Fruit fly (Drosophila melanogaster): ENCODE data around the gene Tbcc.
A peak's percentile ranks its signal among the peaks of the same experiment; 100 is the strongest.

The Tbcc gene

DNA sequence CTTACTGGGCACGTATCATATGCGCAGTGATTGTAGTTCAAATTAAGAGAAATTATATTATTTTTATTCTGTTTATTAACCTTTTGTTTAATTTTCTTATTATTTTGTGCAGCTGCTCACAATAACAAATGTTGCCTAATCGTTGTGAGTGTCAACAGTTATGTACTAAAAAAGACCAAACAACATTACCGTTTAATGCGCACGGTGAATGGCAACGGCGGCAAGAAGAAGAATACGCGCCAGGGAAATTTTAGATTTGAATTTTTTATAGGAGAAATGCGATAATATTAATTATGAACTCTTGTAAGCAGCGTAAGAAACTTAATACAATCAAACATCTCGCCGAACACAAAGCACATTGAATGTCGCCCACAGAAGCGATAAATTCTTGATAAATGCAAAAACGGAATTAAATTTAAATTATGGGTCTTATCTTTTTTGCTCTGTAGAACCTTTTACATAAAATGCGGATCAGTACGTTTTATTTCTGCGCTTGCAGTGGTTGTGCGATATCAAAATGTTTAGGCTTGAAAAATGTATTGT is at the start of gene Tbcc, which contains the start of gene lectin-24Db:
Tbcc (minus strand) TSS at position 163 of the 543 bp plus-strand sequence.
lectin-24Db (plus strand) TSS at position 493 of the 543 bp plus-strand sequence.
- TF ChIP-seq kay (GFP tag; ENCODE audit: borderline replicate concordance) (peak; percentile 92), CG5204 (GFP tag; optimal IDR thresholded peaks at IDR 0.05) (no peak), ovo (GFP tag; optimal IDR thresholded peaks at IDR 0.05) (peak; percentile 60), Mnt (GFP tag; optimal IDR thresholded peaks at IDR 0.05) (peak; percentile 21), Hr96 (GFP tag; optimal IDR thresholded peaks at IDR 0.05) (no peak)

- TF ChIP-seq ovo (GFP tag; optimal IDR thresholded peaks at IDR 0.05) (no peak), Crg-1 (GFP tag; optimal IDR thresholded peaks at IDR 0.05) (no peak), Hr96 (GFP tag; optimal IDR thresholded peaks at IDR 0.05) (no peak), CG12768 (GFP tag; optimal IDR thresholded peaks at IDR 0.05) (no peak), CG14711 (tag; optimal IDR thresholded peaks at IDR 0.05) (no peak), CG7101 (tag; optimal IDR thresholded peaks at IDR 0.05) (no peak), Clk (GFP tag; optimal IDR thresholded peaks at IDR 0.05) (no peak), Mnt (GFP tag; optimal IDR thresholded peaks at IDR 0.05) (no peak), bab1 (GFP tag; optimal IDR thresholded peaks at IDR 0.05) (no peak), toe (GFP tag; optimal IDR thresholded peaks at IDR 0.05) (no peak), kay (GFP tag; ENCODE audit: borderline replicate concordance) (no peak), cic (GFP tag; optimal IDR thresholded peaks at IDR 0.05) (no peak), CG1620 (GFP tag; optimal IDR thresholded peaks at IDR 0.05) (no peak), tj (GFP tag; optimal IDR thresholded peaks at IDR 0.05) (no peak), CG33017 (tag; optimal IDR thresholded peaks at IDR 0.05) (no peak)
Measured at dm6 chr2L:4230562-4230961, 43.0 kb upstream of the Tbcc start.

DNA sequence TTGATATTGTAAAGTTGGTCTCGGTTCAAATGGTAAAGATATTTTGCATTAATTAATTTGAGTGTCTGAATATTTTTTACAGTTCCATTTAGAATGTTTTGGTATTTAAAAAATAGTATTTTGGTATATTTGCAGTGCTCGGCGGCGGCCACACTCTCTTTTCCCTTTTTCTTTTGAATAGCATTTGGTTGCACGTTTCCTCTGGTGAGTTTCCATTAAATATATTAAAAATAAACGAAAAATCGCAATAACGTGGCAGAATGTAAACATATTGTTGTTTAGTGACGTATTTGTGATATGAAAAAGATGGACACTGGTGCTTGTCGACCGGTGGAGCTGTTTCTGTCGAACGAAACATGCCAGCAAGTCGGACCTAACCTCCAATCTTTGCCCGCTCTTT is 40.0 kb upstream of the Tbcc start, which contains the start of gene RpL40:
RpL40 (plus strand) TSS at position 154 of the 400 bp plus-strand sequence.
- peak; percentile 39 for TF ChIP-seq Mnt (GFP tag; optimal IDR thresholded peaks at IDR 0.05)
- peak; percentile 57 for TF ChIP-seq bab1 (GFP tag; optimal IDR thresholded peaks at IDR 0.05)
- no peak for TF ChIP-seq cnc (optimal IDR thresholded peaks at IDR 0.05)
- no peak for TF ChIP-seq CG11617 (GFP tag; optimal IDR thresholded peaks at IDR 0.05)

DNA sequence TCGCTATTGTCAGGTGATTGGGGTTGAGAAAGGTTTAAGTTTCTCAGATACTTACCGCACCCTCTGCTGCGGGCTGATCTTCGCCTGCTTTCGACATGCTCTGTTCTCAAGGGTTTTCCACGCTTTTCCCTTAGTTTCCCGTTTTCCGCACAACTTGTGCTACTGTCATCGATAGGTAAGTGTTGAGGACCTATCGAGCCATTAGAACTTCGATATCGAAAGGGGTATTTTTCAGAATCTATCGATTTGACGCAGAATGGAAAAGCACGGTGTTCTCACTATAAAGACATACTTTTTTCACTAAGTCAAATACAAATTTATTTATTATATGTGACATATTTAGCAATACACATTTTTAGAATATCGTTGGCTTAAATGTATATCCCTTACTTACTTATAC is 39.2 kb upstream of the Tbcc start, which contains the start of gene CG3702:
CG3702 (minus strand) TSS at position 306 of the 400 bp plus-strand sequence.
- TF ChIP-seq ovo (GFP tag; optimal IDR thresholded peaks at IDR 0.05) (no peak), tj (GFP tag; optimal IDR thresholded peaks at IDR 0.05) (no peak), Hr96 (GFP tag; optimal IDR thresholded peaks at IDR 0.05) (no peak), bab1 (GFP tag; optimal IDR thresholded peaks at IDR 0.05) (peak; percentile 51)

DNA sequence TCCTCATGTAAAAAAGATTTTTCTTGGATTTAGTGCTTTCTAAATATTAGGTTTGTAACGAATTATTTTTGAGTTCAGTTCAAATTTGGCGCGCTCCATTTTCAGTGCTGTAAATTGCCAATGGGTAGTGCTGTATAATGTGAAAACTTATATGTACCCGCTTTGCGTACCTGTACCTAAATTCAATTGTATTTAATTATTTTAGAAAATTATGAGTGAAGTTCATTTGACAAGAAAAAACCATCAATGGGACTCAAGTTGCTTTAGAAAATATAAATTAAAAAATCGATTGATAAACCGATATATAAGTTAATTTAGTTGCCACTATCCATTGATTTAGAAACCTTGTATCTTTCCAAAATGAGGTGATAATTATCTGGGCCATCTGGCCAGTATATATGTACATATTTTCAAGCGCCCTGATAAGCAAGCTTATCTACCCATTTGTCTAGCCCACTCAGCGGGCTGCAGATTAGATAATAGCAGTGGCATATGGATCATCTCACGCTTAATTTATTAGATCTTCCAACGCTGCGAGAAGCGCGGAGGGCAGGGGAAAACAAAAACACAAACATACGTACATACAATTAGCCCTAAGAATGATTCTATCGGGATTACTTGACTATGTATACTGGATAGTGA is 36.7 kb upstream of the Tbcc start:
- peak; percentile 56 for TF ChIP-seq Mnt (GFP tag; optimal IDR thresholded peaks at IDR 0.05)
- TF ChIP-seq CG12768 (GFP tag; optimal IDR thresholded peaks at IDR 0.05) = peak; percentile 47
- no peak for TF ChIP-seq tj (GFP tag; optimal IDR thresholded peaks at IDR 0.05)
- TF ChIP-seq CG11617 (GFP tag; optimal IDR thresholded peaks at IDR 0.05) = no peak
- TF ChIP-seq Clk (GFP tag; optimal IDR thresholded peaks at IDR 0.05) = no peak
- TF ChIP-seq cnc (optimal IDR thresholded peaks at IDR 0.05) = no peak
- TF ChIP-seq CG7101 (tag; optimal IDR thresholded peaks at IDR 0.05) = peak; percentile 64
- peak; percentile 62 for TF ChIP-seq pad (GFP tag; optimal IDR thresholded peaks at IDR 0.05)
- TF ChIP-seq bab1 (GFP tag; optimal IDR thresholded peaks at IDR 0.05) = no peak
- no peak for TF ChIP-seq cic (GFP tag; optimal IDR thresholded peaks at IDR 0.05)
- peak; percentile 36 for TF ChIP-seq kay (GFP tag; ENCODE audit: borderline replicate concordance)
- TF ChIP-seq CG5204 (GFP tag; optimal IDR thresholded peaks at IDR 0.05) = peak; percentile 46
- TF ChIP-seq Crg-1 (GFP tag; optimal IDR thresholded peaks at IDR 0.05) = peak; percentile 77
- TF ChIP-seq ovo (GFP tag; optimal IDR thresholded peaks at IDR 0.05) = peak; percentile 10
- peak; percentile 29 for TF ChIP-seq toe (GFP tag; optimal IDR thresholded peaks at IDR 0.05)
- peak; percentile 55 for TF ChIP-seq CG33017 (tag; optimal IDR thresholded peaks at IDR 0.05)
- TF ChIP-seq CG14711 (tag; optimal IDR thresholded peaks at IDR 0.05) = peak; percentile 26
- no peak for TF ChIP-seq Hr96 (GFP tag; optimal IDR thresholded peaks at IDR 0.05)
- TF ChIP-seq CG7045 (GFP tag; optimal IDR thresholded peaks at IDR 0.05) = no peak
- TF ChIP-seq CG1620 (GFP tag; optimal IDR thresholded peaks at IDR 0.05) = peak; percentile 58

DNA sequence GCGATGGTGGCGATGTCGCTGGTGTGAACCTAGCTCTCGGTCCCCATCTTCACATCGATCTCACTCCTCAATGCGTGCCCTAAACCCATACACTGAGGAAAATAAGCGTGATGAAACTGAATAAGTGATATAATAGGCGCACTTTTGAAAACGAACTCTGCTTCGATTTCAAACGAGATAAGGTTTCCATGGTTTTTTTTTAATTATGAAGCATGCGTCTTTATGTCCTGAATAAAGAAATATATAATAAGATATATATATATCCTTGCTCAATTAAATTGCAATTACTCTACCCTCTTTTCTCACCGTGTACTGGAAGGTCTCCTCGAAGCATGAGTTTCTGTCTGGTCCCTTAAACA is 35.3 kb upstream of the Tbcc start:
- TF ChIP-seq ovo (GFP tag; optimal IDR thresholded peaks at IDR 0.05) (no peak), Crg-1 (GFP tag; optimal IDR thresholded peaks at IDR 0.05) (no peak), Hr96 (GFP tag; optimal IDR thresholded peaks at IDR 0.05) (no peak), CG14711 (tag; optimal IDR thresholded peaks at IDR 0.05) (no peak), CG7045 (GFP tag; optimal IDR thresholded peaks at IDR 0.05) (no peak)

Data from whole organism, adult.